Worm (Caenorhabditis elegans): ENCODE data around the gene C30B5.6.

DNA sequence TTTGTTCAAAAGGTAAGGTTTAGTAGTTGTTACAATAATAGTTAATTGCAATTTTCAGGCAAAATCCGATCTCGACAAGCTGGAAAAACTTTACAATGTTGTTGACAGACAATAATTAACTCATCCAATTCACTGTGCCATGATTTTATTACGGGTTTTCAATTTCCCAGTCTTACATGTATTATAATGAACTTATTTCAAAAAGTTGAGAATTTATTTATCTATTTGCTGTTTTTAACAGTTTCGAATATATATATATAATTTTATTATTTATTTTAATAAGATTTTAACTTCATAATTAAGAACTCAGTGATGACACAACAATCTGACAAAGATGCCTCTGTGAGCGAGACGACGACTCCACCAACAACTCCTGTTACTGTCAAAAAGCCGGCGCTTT lies 23.6 kb upstream of the C30B5.6 start, which contains the start of gene lelo-1:
- no peak for TF ChIP-seq sea-1 (GFP tag; conservative IDR thresholded peaks at IDR 0.05)
- TF ChIP-seq tra-4 (tag; optimal IDR thresholded peaks at IDR 0.05): no peak
- no peak for TF ChIP-seq ama-1 (optimal IDR thresholded peaks at IDR 0.05)
- no peak for TF ChIP-seq ceh-36 (tag; optimal IDR thresholded peaks at IDR 0.05)
- no peak for TF ChIP-seq pes-1 (GFP tag; IDR thresholded peaks at IDR 0.05)
- TF ChIP-seq ets-7 (tag; optimal IDR thresholded peaks at IDR 0.05): no peak
